Worm (Caenorhabditis elegans) whole organism, mixed stage, embryonic: ENCODE data around the gene hlh-1.

Experiments
- ces-1 ChIP-seq: fragments of 150-350 bp; optimal IDR thresholded peaks from 2 replicates; lab custom pipeline; 2014; ENCODE audit warnings: missing biosample characterization, missing genetic modification reagents, missing genetic modification characterization
- ham-2 ChIP-seq: fragments of 200-800 bp; sonication (Bioruptor generic); optimal IDR thresholded peaks from 2 replicates; lab custom pipeline; 2018; ENCODE audit warnings: mild to moderate bottlenecking, missing genetic modification characterization, missing compliant biosample characterization
- hlh-1 ChIP-seq: fragments of 150-350 bp; optimal IDR thresholded peaks from 2 replicates; lab custom pipeline; 2014; ENCODE audit warnings: missing biosample characterization, missing genetic modification reagents, missing genetic modification characterization
- lin-13 ChIP-seq: fragments of 150-350 bp; optimal IDR thresholded peaks from 2 replicates; lab custom pipeline; 2014; ENCODE audit warnings: missing biosample characterization, missing genetic modification characterization
- snpc-4 ChIP-seq: fragments of 150-350 bp; optimal IDR thresholded peaks from 2 replicates; lab custom pipeline; 2014; ENCODE audit warnings: missing biosample characterization, missing genetic modification characterization
- unc-120 ChIP-seq: sonication (generic microtip); optimal IDR thresholded peaks from 2 replicates; lab custom pipeline; 2017; ENCODE audit warnings: missing genetic modification characterization, missing compliant biosample characterization; ENCODE audit not compliant: poor library complexity, severe bottlenecking
- ztf-11 ChIP-seq: fragments of 150-350 bp; optimal IDR thresholded peaks from 2 replicates; lab custom pipeline; 2014; ENCODE audit warnings: missing biosample characterization, missing genetic modification characterization

The hlh-1 gene

ce11 chrII:4571868-4572267 is 53.5 kb downstream of the hlh-1 start, which contains the start of gene vab-1:
Gene vab-1 (plus strand): TSS chrII:4572000.
- TF ChIP-seq hlh-1 (tag; lab: Kevin White, UChicago), result no peak
- TF ChIP-seq ham-2 (GFP tag; lab: Kevin White, UChicago), result no peak
- no peak for TF ChIP-seq snpc-4 (tag; lab: Kevin White, UChicago)
- TF ChIP-seq lin-13 (tag; lab: Kevin White, UChicago), result no peak
- TF ChIP-seq unc-120 (tag; lab: Kevin White, UChicago), result no peak
- no peak for TF ChIP-seq ces-1 (GFP tag; lab: Kevin White, UChicago)
- TF ChIP-seq ztf-11 (tag; lab: Kevin White, UChicago), result no peak
- TF ChIP-seq, all 35 proteins: peak for 0
